Fruit fly (Drosophila melanogaster) whole organism, embryonic: ENCODE results near the gene CG8814.
A peak's percentile ranks its signal among the peaks of the same experiment; 100 is the strongest.

Source experiments
- Blimp-1 ChIP-seq: fragments of 200-800 bp; sonication (Bioruptor generic); optimal IDR thresholded peaks from 3 replicates; lab custom pipeline; 2018; ENCODE audit warnings: missing biosample characterization, missing genetic modification characterization, mild to moderate bottlenecking, moderate library complexity, missing genetic modification reagents
- CG10147 ChIP-seq: fragments of 200-800 bp; sonication (Bioruptor generic); optimal IDR thresholded peaks from 2 replicates; lab custom pipeline; 2019; ENCODE audit warnings: missing biosample characterization, mild to moderate bottlenecking, missing genetic modification characterization, moderate library complexity
- CG10979 ChIP-seq: fragments of 200-800 bp; sonication (Bioruptor generic); optimal IDR thresholded peaks from 2 replicates; lab custom pipeline; 2018; ENCODE audit warnings: missing biosample characterization, mild to moderate bottlenecking, missing genetic modification characterization, moderate library complexity
- CG11085 ChIP-seq: fragments of 200-800 bp; sonication (Bioruptor generic); IDR thresholded peaks from 2 replicates; pipeline ENCODE4 v1.3.6; 2022; ENCODE audit warnings: missing biosample characterization, missing genetic modification characterization
- CG12155 ChIP-seq: fragments of 200-800 bp; sonication (Bioruptor generic); optimal IDR thresholded peaks from 3 replicates; lab custom pipeline; 2016; ENCODE audit warnings: missing biosample characterization, missing genetic modification characterization
- CG13296 ChIP-seq: fragments of 200-800 bp; sonication (Bioruptor generic); optimal IDR thresholded peaks from 3 replicates; lab custom pipeline; 2018; ENCODE audit warnings: missing biosample characterization, mild to moderate bottlenecking, missing genetic modification characterization
- CG13894 ChIP-seq: fragments of 200-800 bp; sonication (Bioruptor generic); optimal IDR thresholded peaks from 3 replicates; lab custom pipeline; 2018; ENCODE audit warnings: missing biosample characterization, mild to moderate bottlenecking, missing genetic modification characterization, moderate library complexity
- CG15514 ChIP-seq: fragments of 200-800 bp; sonication (Bioruptor generic); optimal IDR thresholded peaks from 3 replicates; lab custom pipeline; 2017; ENCODE audit warnings: missing biosample characterization, missing genetic modification characterization, mild to moderate bottlenecking, moderate library complexity, missing genetic modification reagents
- CG18764 ChIP-seq: fragments of 200-800 bp; sonication (Bioruptor generic); optimal IDR thresholded peaks from 3 replicates; lab custom pipeline; 2016; ENCODE audit warnings: missing biosample characterization, missing genetic modification characterization
- CG42726 ChIP-seq: fragments of 200-800 bp; sonication (Bioruptor generic); IDR thresholded peaks from 2 replicates; pipeline ENCODE4 v1.3.6; 2022; ENCODE audit warnings: missing biosample characterization, missing genetic modification characterization; ENCODE audit not compliant: partially characterized antibody
- CG4424 ChIP-seq: fragments of 200-800 bp; sonication (Bioruptor generic); optimal IDR thresholded peaks from 3 replicates; lab custom pipeline; 2016; ENCODE audit warnings: missing biosample characterization, missing genetic modification characterization
- CG4820 ChIP-seq: fragments of 200-800 bp; sonication (Bioruptor generic); optimal IDR thresholded peaks from 3 replicates; lab custom pipeline; 2016; ENCODE audit warnings: missing biosample characterization, missing genetic modification characterization
- CG6813 ChIP-seq: fragments of 200-800 bp; sonication (Bioruptor generic); optimal IDR thresholded peaks from 2 replicates; lab custom pipeline; 2017; ENCODE audit warnings: missing biosample characterization, missing genetic modification characterization, mild to moderate bottlenecking, moderate library complexity, missing genetic modification reagents
- CG7357 ChIP-seq: fragments of 200-800 bp; sonication (Bioruptor generic); IDR thresholded peaks from 3 replicates; pipeline ENCODE4 v1.3.6; 2022; ENCODE audit warnings: missing biosample characterization, missing genetic modification characterization
- CG8478 ChIP-seq: fragments of >200 bp; optimal IDR thresholded peaks from 2 replicates; lab custom pipeline; 2018
- CG9932 ChIP-seq: fragments of 200-800 bp; sonication (Bioruptor generic); IDR thresholded peaks from 2 replicates; pipeline ENCODE4 v1.3.6; 2022; ENCODE audit warnings: missing biosample characterization, missing genetic modification characterization
- D19B ChIP-seq: fragments of 200-800 bp; sonication (Bioruptor generic); optimal IDR thresholded peaks from 2 replicates; lab custom pipeline; 2017; ENCODE audit warnings: missing biosample characterization, mild to moderate bottlenecking, missing genetic modification characterization
- Deaf1 ChIP-seq: fragments of 200-800 bp; optimal IDR thresholded peaks from 3 replicates; lab custom pipeline; 2019; ENCODE audit warnings: missing biosample characterization, mild to moderate bottlenecking, missing genetic modification characterization, moderate library complexity
- Drgx ChIP-seq: fragments of 200-800 bp; sonication (Bioruptor generic); IDR thresholded peaks from 2 replicates; pipeline ENCODE4 v1.3.6; 2022; ENCODE audit warnings: missing biosample characterization, missing genetic modification characterization
- E2f2 ChIP-seq: fragments of 200-800 bp; sonication (Bioruptor generic); IDR thresholded peaks from 2 replicates; pipeline ENCODE4 v1.3.6; 2022; ENCODE audit warnings: missing biosample characterization, missing genetic modification characterization
- ERR ChIP-seq: fragments of 200-800 bp; sonication (Bioruptor generic); optimal IDR thresholded peaks from 2 replicates; lab custom pipeline; 2016; ENCODE audit warnings: missing biosample characterization, missing genetic modification characterization
- Fer3 ChIP-seq: fragments of 200-800 bp; sonication (Bioruptor generic); optimal IDR thresholded peaks from 2 replicates; lab custom pipeline; 2018; ENCODE audit warnings: missing biosample characterization, mild to moderate bottlenecking, missing genetic modification characterization, moderate library complexity
- HHEX ChIP-seq: fragments of 200-800 bp; sonication (Bioruptor generic); optimal IDR thresholded peaks from 3 replicates; lab custom pipeline; 2017; ENCODE audit warnings: missing biosample characterization, mild to moderate bottlenecking, missing genetic modification characterization, missing genetic modification reagents
- HLH54F ChIP-seq: fragments of 200-800 bp; sonication (Bioruptor generic); optimal IDR thresholded peaks from 3 replicates; lab custom pipeline; 2016; ENCODE audit warnings: missing biosample characterization, missing genetic modification characterization
- Mad ChIP-seq: fragments of 200-800 bp; sonication (Bioruptor generic); optimal IDR thresholded peaks from 2 replicates; lab custom pipeline; 2016; ENCODE audit warnings: missing biosample characterization, missing genetic modification characterization
- Max ChIP-seq: fragments of 200-800 bp; sonication (Bioruptor generic); optimal IDR thresholded peaks from 2 replicates; lab custom pipeline; 2016; ENCODE audit warnings: missing biosample characterization, mild to moderate bottlenecking, missing genetic modification characterization
- Sox102F ChIP-seq: fragments of 200-800 bp; sonication (Bioruptor generic); optimal IDR thresholded peaks from 2 replicates; lab custom pipeline; 2018; ENCODE audit warnings: missing biosample characterization, mild to moderate bottlenecking, missing genetic modification characterization, moderate library complexity
- Taf1 ChIP-seq: fragments of 200-800 bp; sonication (Bioruptor generic); IDR thresholded peaks from 2 replicates; pipeline ENCODE4 v1.3.6; 2022; ENCODE audit warnings: missing biosample characterization, missing genetic modification characterization
- ac ChIP-seq: fragments of 200-800 bp; sonication (Bioruptor generic); optimal IDR thresholded peaks from 3 replicates; lab custom pipeline; 2017; ENCODE audit warnings: missing biosample characterization, mild to moderate bottlenecking, missing genetic modification characterization
- amos ChIP-seq: fragments of 200-800 bp; sonication (Bioruptor generic); IDR thresholded peaks from 2 replicates; pipeline ENCODE4 v1.3.6; 2022; ENCODE audit warnings: missing biosample characterization, missing genetic modification characterization; ENCODE audit not compliant: partially characterized antibody
- ase ChIP-seq: fragments of 200-800 bp; sonication (Bioruptor generic); IDR thresholded peaks from 3 replicates; pipeline ENCODE4 v1.3.6; 2022; ENCODE audit warnings: missing biosample characterization, missing genetic modification characterization
- caup ChIP-seq: fragments of 200-800 bp; sonication (Bioruptor generic); optimal IDR thresholded peaks from 3 replicates; lab custom pipeline; 2017; ENCODE audit warnings: missing biosample characterization, mild to moderate bottlenecking, missing genetic modification characterization, moderate library complexity; ENCODE audit not compliant: severe bottlenecking
- corto ChIP-seq: fragments of 200-800 bp; sonication (Bioruptor generic); optimal IDR thresholded peaks from 2 replicates; lab custom pipeline; 2016; ENCODE audit warnings: missing biosample characterization, mild to moderate bottlenecking, missing genetic modification characterization, moderate library complexity
- dpn ChIP-seq, 2 experiments: fragments of 200-800 bp; sonication (Bioruptor generic); optimal IDR thresholded peaks; 3 replicates each; lab custom pipeline; 2016; ENCODE audit warnings: missing biosample characterization in 2 of 2, missing genetic modification characterization in 2 of 2
- en ChIP-seq: fragments of 200-800 bp; sonication (Bioruptor generic); optimal IDR thresholded peaks from 2 replicates; lab custom pipeline; 2016; ENCODE audit warnings: missing biosample characterization, missing genetic modification characterization
- mam ChIP-seq: fragments of 200-800 bp; sonication (Bioruptor generic); optimal IDR thresholded peaks from 3 replicates; lab custom pipeline; 2016; ENCODE audit warnings: missing biosample characterization, missing genetic modification characterization
- nmo ChIP-seq: fragments of 200-800 bp; sonication (Bioruptor generic); optimal IDR thresholded peaks from 2 replicates; lab custom pipeline; 2018; ENCODE audit warnings: missing biosample characterization, mild to moderate bottlenecking, missing genetic modification characterization, moderate library complexity
- pb ChIP-seq: fragments of 200-800 bp; sonication (Bioruptor generic); optimal IDR thresholded peaks from 3 replicates; lab custom pipeline; 2016; ENCODE audit warnings: missing biosample characterization, missing genetic modification characterization
- pho ChIP-seq: fragments of 200-800 bp; sonication (Bioruptor generic); optimal IDR thresholded peaks from 2 replicates; lab custom pipeline; 2016; ENCODE audit warnings: missing biosample characterization, missing genetic modification characterization
- pnt ChIP-seq: fragments of 200-800 bp; sonication (Bioruptor generic); optimal IDR thresholded peaks from 3 replicates; lab custom pipeline; 2016; ENCODE audit warnings: missing biosample characterization, missing genetic modification characterization
- sens ChIP-seq: fragments of 200-800 bp; sonication (Bioruptor generic); peaks from one replicate; lab custom pipeline; 2016; ENCODE audit warnings: missing biosample characterization, missing genetic modification characterization
- unpg ChIP-seq: fragments of 200-800 bp; sonication (Bioruptor generic); optimal IDR thresholded peaks from 3 replicates; lab custom pipeline; 2018; ENCODE audit warnings: missing biosample characterization, mild to moderate bottlenecking, missing genetic modification characterization, moderate library complexity
- vfl ChIP-seq: fragments of 200-800 bp; sonication (Bioruptor generic); optimal IDR thresholded peaks from 2 replicates; lab custom pipeline; 2016; ENCODE audit warnings: missing biosample characterization, missing genetic modification characterization
- z ChIP-seq: fragments of 200-800 bp; sonication (Bioruptor generic); IDR thresholded peaks from 3 replicates; pipeline ENCODE4 v1.3.6; 2022; ENCODE audit warnings: missing biosample characterization, missing genetic modification characterization

CG8814 gene

DNA sequence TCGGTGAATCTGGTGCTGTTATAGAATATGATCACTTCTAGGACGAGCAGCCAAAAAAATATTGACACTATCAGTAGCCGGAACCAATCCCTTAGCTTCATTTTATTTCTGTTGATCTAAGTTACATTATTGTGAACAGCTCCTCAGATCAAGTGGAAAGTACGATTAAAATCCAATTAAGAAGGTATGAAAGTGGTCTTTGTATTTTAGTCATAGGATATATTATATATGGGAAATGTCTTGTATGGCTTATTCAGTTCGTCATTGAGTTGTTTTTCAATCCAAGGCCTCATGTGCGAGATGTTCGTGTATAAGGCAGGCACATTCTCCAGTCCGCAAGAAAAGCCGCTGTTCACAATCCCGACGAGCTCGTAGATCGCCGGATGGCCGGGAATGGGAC lies 30.3 kb upstream of the CG8814 start, which contains the start of gene CG18558 (continued):
- TF ChIP-seq CG4820 (no peak), Mad (no peak), mam (GFP tag; lab: Kevin White, UChicago) (no peak), CG42726 (GFP tag; lab: Robert Waterston, UW) (no peak), CG6813 (GFP tag; lab: Kevin White, UChicago) (no peak)

DNA sequence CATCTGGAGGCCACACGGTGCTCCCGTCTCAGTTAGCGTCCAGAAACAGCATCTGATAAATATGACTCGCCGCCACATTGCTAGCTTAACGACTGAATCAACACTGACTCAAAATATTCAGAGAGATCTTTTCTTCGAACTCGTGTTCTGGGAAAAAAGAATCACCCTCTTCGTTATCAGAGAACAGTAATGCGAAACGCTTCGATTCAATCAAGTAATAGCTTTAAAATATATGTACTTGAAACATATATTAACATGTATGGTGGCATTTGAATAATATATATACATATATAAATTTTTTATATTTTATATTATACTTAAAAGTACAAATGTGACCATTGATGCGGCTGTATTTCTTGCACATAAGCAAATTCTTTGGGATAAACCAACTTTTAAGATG lies 29.1 kb upstream of the CG8814 start, which contains the start of gene CG18557:
Gene CG18557 (minus strand): TSS at position 101 of the 400 bp plus-strand sequence.
- TF ChIP-seq CG18764 (GFP tag; lab: Kevin White, UChicago) (no peak), Deaf1 (no peak), Max (GFP tag; lab: Kevin White, UChicago) (no peak), dpn (GFP tag; optimal IDR thresholded peaks at IDR 0.05; lab: Kevin White, UChicago) (no peak), CG7357 (GFP tag; lab: Robert Waterston, UW) (no peak), pb (GFP tag; lab: Kevin White, UChicago) (no peak), pho (no peak), Taf1 (GFP tag; lab: Robert Waterston, UW) (no peak), ac (GFP tag; lab: Kevin White, UChicago) (no peak), pnt (GFP tag; lab: Kevin White, UChicago) (no peak), z (GFP tag; lab: Robert Waterston, UW) (no peak)

DNA sequence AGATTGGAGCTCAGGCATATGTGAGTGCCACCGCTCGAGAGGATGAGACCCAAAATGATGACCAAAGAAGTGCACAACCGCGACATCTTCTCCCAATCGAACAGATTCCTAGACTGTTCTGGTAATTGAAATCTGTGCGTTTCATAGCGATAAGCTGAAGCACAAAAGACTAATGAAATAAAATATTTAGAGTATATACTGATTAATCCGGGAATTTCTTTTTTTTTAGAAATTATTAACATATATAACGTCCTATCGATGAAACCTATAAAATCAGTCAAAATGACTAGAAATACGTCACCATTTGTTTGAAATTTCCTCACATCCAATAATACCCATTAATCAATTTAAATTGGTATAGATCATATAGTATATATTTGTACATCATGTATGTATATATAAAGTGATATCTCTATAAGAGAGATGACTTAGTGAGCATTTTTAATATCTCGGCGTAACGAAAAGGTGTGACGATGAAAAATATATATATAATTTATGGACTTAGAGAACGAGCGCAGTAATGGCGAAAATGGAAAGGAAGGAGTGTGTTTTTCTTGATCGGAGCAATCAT lies 27.5 kb upstream of the CG8814 start, which contains the start of the genes CG3117 and CG2983:
Gene CG3117 (minus strand): TSS at position 101 of the 571 bp plus-strand sequence.
Gene CG2983 (plus strand): TSS at position 521 of the 571 bp plus-strand sequence.
- no peak for TF ChIP-seq unpg (GFP tag; lab: Kevin White, UChicago)
- no peak for TF ChIP-seq amos
- no peak for TF ChIP-seq sens (GFP tag; lab: Kevin White, UChicago)
- TF ChIP-seq CG12155 (GFP tag; lab: Kevin White, UChicago), result no peak
- no peak for TF ChIP-seq E2f2 (GFP tag; lab: Robert Waterston, UW)
- TF ChIP-seq pnt (GFP tag; lab: Kevin White, UChicago), result no peak
- no peak for TF ChIP-seq D19B (GFP tag; lab: Kevin White, UChicago)
- no peak for TF ChIP-seq ase (GFP tag; lab: Robert Waterston, UW)
- TF ChIP-seq corto, result no peak

DNA sequence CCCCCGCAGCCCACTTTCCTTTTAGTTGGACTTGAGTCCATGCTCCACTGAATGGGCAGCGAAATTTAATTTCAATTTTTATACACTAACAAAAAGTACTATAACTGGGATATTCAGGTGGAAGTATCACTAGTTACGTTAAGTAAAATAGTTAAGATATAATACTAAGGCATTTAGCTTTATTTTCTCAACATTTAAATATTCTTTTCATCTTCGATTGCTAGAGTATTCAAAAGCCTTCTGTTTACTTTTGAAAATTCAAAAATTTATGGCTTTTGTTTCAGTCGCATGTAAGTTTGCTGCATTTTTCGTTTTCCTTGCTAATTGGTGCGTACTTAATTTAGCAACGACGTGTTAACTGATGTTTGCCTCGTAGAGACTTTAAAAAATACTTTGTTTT lies 23.1 kb upstream of the CG8814 start:
- TF ChIP-seq CG11085 (GFP tag; lab: Robert Waterston, UW) (no peak), HHEX (GFP tag; lab: Kevin White, UChicago) (no peak), caup (GFP tag; lab: Kevin White, UChicago) (no peak), Drgx (GFP tag; lab: Robert Waterston, UW) (peak; percentile 40; the same call in 1 of the 2 replicates), Sox102F (GFP tag; lab: Kevin White, UChicago) (peak; percentile 8)

DNA sequence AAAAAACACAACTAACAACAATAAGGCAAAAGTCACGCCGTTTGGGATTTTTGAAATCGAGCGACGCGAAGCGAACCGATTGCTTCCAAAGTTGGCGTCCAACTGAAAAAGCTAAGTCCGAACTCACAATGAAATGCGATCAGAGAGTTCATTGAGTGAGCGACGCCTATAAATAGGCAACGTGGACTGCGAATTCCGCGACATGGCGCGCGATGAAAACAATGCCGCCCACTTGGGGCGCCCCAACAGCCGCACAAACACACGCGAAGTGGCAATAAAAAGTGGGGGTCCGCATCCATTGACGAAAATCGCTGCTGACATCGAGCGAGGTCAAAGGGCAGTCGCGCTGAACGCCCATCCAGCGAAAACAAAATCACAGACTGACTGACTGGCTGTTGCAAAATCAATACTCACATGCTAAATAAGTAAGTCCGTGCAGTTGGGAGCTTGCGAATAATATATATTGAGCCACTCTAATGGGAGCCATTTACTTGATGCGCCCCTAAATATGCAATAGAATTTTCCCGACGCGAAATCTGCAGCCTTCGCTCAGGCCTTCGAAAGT lies 19.4 kb upstream of the CG8814 start:
- TF ChIP-seq CG10979 (tag; lab: Kevin White, UChicago) (no peak), D19B (GFP tag; lab: Kevin White, UChicago) (peak; percentile 5), CG15514 (GFP tag; lab: Kevin White, UChicago) (peak; percentile 81), CG10147 (GFP tag; lab: Kevin White, UChicago) (no peak), CG13296 (no peak), vfl (no peak), en (GFP tag; lab: Kevin White, UChicago) (no peak), CG8478 (lab: Kevin White, UChicago) (no peak), Blimp-1 (no peak), CG4424 (no peak), Sox102F (GFP tag; lab: Kevin White, UChicago) (peak; percentile 17), Fer3 (tag; lab: Kevin White, UChicago) (no peak), CG9932 (GFP tag; lab: Robert Waterston, UW) (no peak), nmo (GFP tag; lab: Kevin White, UChicago) (no peak), CG13894 (tag; lab: Kevin White, UChicago) (no peak), HLH54F (GFP tag; lab: Kevin White, UChicago) (no peak), ERR (GFP tag; lab: Kevin White, UChicago) (no peak)
